Fruit fly (Drosophila melanogaster) whole organism, embryonic: ENCODE data around the gene mRpL20.

ENCODE experiments used
- B-H2 ChIP-seq: fragments of 200-800 bp; sonication (Bioruptor generic); optimal IDR thresholded peaks from 2 replicates; lab custom pipeline; 2018; ENCODE audit warnings: missing biosample characterization, mild to moderate bottlenecking, missing genetic modification characterization
- CG1024 ChIP-seq: fragments of 200-800 bp; sonication (Bioruptor generic); IDR thresholded peaks from 2 replicates; pipeline ENCODE4 v1.3.6; 2022; ENCODE audit warnings: missing biosample characterization, missing genetic modification characterization
- CG11504 ChIP-seq: fragments of 200-800 bp; sonication (Bioruptor generic); optimal IDR thresholded peaks from 3 replicates; lab custom pipeline; 2019; ENCODE audit warnings: missing biosample characterization, mild to moderate bottlenecking, missing genetic modification characterization, moderate library complexity
- CG11560 ChIP-seq: fragments of 200-800 bp; sonication (Bioruptor generic); IDR thresholded peaks from 3 replicates; pipeline ENCODE4 v1.3.6; 2022; ENCODE audit warnings: missing biosample characterization, missing genetic modification characterization
- CG13775 ChIP-seq: fragments of 200-800 bp; sonication (Bioruptor generic); optimal IDR thresholded peaks from 3 replicates; lab custom pipeline; 2017; ENCODE audit warnings: missing biosample characterization, mild to moderate bottlenecking, missing genetic modification characterization
- CG14667 ChIP-seq: fragments of 200-800 bp; sonication (Bioruptor generic); IDR thresholded peaks from 2 replicates; pipeline ENCODE4 v1.3.6; 2022; ENCODE audit warnings: missing biosample characterization, missing genetic modification characterization
- CG1529 ChIP-seq: fragments of 200-800 bp; sonication (Bioruptor generic); optimal IDR thresholded peaks from 3 replicates; lab custom pipeline; 2018; ENCODE audit warnings: missing biosample characterization, missing genetic modification characterization
- CG15479 ChIP-seq: fragments of 200-800 bp; sonication (Bioruptor generic); optimal IDR thresholded peaks from 3 replicates; lab custom pipeline; 2019; ENCODE audit warnings: missing biosample characterization, mild to moderate bottlenecking, missing genetic modification characterization, moderate library complexity
- CG15514 ChIP-seq: fragments of 200-800 bp; sonication (Bioruptor generic); optimal IDR thresholded peaks from 3 replicates; lab custom pipeline; 2017; ENCODE audit warnings: missing biosample characterization, missing genetic modification characterization, mild to moderate bottlenecking, moderate library complexity, missing genetic modification reagents
- CG17328 ChIP-seq: fragments of 200-800 bp; sonication (Bioruptor generic); IDR thresholded peaks from 2 replicates; pipeline ENCODE4 v1.3.6; 2022; ENCODE audit warnings: missing biosample characterization, missing genetic modification characterization
- CG2712 ChIP-seq: fragments of 200-800 bp; optimal IDR thresholded peaks from 3 replicates; lab custom pipeline; 2019; ENCODE audit warnings: missing biosample characterization, mild to moderate bottlenecking, missing genetic modification characterization, moderate library complexity
- CG31224 ChIP-seq: fragments of 200-800 bp; sonication (Bioruptor generic); IDR thresholded peaks from 2 replicates; pipeline ENCODE4 v1.3.6; 2022; ENCODE audit warnings: missing biosample characterization, missing genetic modification characterization
- CG6272 ChIP-seq: fragments of 200-800 bp; sonication (Bioruptor generic); IDR thresholded peaks from 2 replicates; pipeline ENCODE4 v1.3.6; 2022; ENCODE audit warnings: missing biosample characterization, missing genetic modification characterization
- CG6813 ChIP-seq: fragments of 200-800 bp; sonication (Bioruptor generic); optimal IDR thresholded peaks from 2 replicates; lab custom pipeline; 2017; ENCODE audit warnings: missing biosample characterization, missing genetic modification characterization, mild to moderate bottlenecking, moderate library complexity, missing genetic modification reagents
- CG7987 ChIP-seq: fragments of 200-800 bp; sonication (Bioruptor generic); optimal IDR thresholded peaks from 2 replicates; lab custom pipeline; 2018; ENCODE audit warnings: missing biosample characterization, mild to moderate bottlenecking, missing genetic modification characterization, moderate library complexity
- CG8359 ChIP-seq: fragments of 200-800 bp; sonication (Bioruptor generic); optimal IDR thresholded peaks from 2 replicates; lab custom pipeline; 2017; ENCODE audit warnings: missing biosample characterization, mild to moderate bottlenecking, missing genetic modification characterization, borderline replicate concordance
- CoRest ChIP-seq: fragments of 200-800 bp; sonication (Bioruptor generic); optimal IDR thresholded peaks from 3 replicates; lab custom pipeline; 2018; ENCODE audit warnings: missing biosample characterization, mild to moderate bottlenecking, missing genetic modification characterization, moderate library complexity
- CrebB ChIP-seq: fragments of 200-800 bp; sonication (Bioruptor generic); optimal IDR thresholded peaks from 3 replicates; lab custom pipeline; 2018; ENCODE audit warnings: missing biosample characterization, mild to moderate bottlenecking, missing genetic modification characterization
- Elba2 ChIP-seq: fragments of 200-800 bp; sonication (Bioruptor generic); optimal IDR thresholded peaks from 3 replicates; lab custom pipeline; 2016; ENCODE audit warnings: missing biosample characterization, missing genetic modification characterization
- H15 ChIP-seq: fragments of 200-800 bp; sonication (Bioruptor generic); IDR thresholded peaks from 3 replicates; pipeline ENCODE4 v1.3.6; 2022; ENCODE audit warnings: missing biosample characterization, missing genetic modification characterization
- HHEX ChIP-seq: fragments of 200-800 bp; sonication (Bioruptor generic); optimal IDR thresholded peaks from 3 replicates; lab custom pipeline; 2017; ENCODE audit warnings: missing biosample characterization, mild to moderate bottlenecking, missing genetic modification characterization, missing genetic modification reagents
- Hmr ChIP-seq: fragments of 200-800 bp; sonication (Bioruptor generic); optimal IDR thresholded peaks from 3 replicates; lab custom pipeline; 2017; ENCODE audit warnings: mild to moderate bottlenecking, missing biosample characterization, missing genetic modification reagents, missing genetic modification characterization
- Hmx ChIP-seq: fragments of 200-800 bp; sonication (Bioruptor generic); optimal IDR thresholded peaks from 2 replicates; lab custom pipeline; 2016; ENCODE audit warnings: missing biosample characterization, missing genetic modification characterization
- MTF-1 ChIP-seq: fragments of 200-800 bp; sonication (Bioruptor generic); optimal IDR thresholded peaks from 2 replicates; lab custom pipeline; 2018; ENCODE audit warnings: missing biosample characterization, mild to moderate bottlenecking, missing genetic modification characterization, borderline replicate concordance
- Oli ChIP-seq: fragments of 200-800 bp; sonication (Bioruptor generic); optimal IDR thresholded peaks from 2 replicates; lab custom pipeline; 2018; ENCODE audit warnings: missing biosample characterization, mild to moderate bottlenecking, missing genetic modification characterization, moderate library complexity
- Sry-β ChIP-seq: fragments of 200-800 bp; sonication (Bioruptor generic); optimal IDR thresholded peaks from 2 replicates; lab custom pipeline; 2018; ENCODE audit warnings: missing biosample characterization, mild to moderate bottlenecking, missing genetic modification characterization, moderate library complexity
- ab ChIP-seq: fragments of 200-800 bp; sonication (Bioruptor generic); optimal IDR thresholded peaks from 2 replicates; lab custom pipeline; 2016; ENCODE audit warnings: missing biosample characterization, missing genetic modification characterization
- cg ChIP-seq: fragments of 200-800 bp; sonication (Bioruptor generic); optimal IDR thresholded peaks from 3 replicates; lab custom pipeline; 2019; ENCODE audit warnings: missing biosample characterization, mild to moderate bottlenecking, missing genetic modification characterization, moderate library complexity
- exex ChIP-seq: fragments of 200-800 bp; sonication (Bioruptor generic); optimal IDR thresholded peaks from 4 replicates; lab custom pipeline; 2018; ENCODE audit warnings: missing biosample characterization, mild to moderate bottlenecking, missing genetic modification characterization, moderate library complexity
- fd64A ChIP-seq: fragments of 200-800 bp; sonication (Bioruptor generic); optimal IDR thresholded peaks from 3 replicates; lab custom pipeline; 2018; ENCODE audit warnings: missing biosample characterization, mild to moderate bottlenecking, missing genetic modification characterization
- gcm ChIP-seq: fragments of 200-800 bp; sonication (Bioruptor generic); optimal IDR thresholded peaks from 2 replicates; lab custom pipeline; 2019; ENCODE audit warnings: missing biosample characterization, mild to moderate bottlenecking, missing genetic modification characterization, moderate library complexity
- gcm2 ChIP-seq: fragments of 200-800 bp; sonication (Bioruptor generic); optimal IDR thresholded peaks from 2 replicates; lab custom pipeline; 2016; ENCODE audit warnings: missing biosample characterization, missing genetic modification characterization
- gsb ChIP-seq: fragments of 200-800 bp; sonication (Bioruptor generic); IDR thresholded peaks from 2 replicates; pipeline ENCODE4 v1.3.6; 2022; ENCODE audit warnings: missing biosample characterization, missing genetic modification characterization
- klu ChIP-seq: fragments of 200-800 bp; sonication (Bioruptor generic); IDR thresholded peaks from 2 replicates; pipeline ENCODE4 v1.3.6; 2022; ENCODE audit warnings: missing biosample characterization, missing genetic modification characterization
- kni ChIP-seq: fragments of 200-800 bp; sonication (Bioruptor generic); optimal IDR thresholded peaks from 3 replicates; lab custom pipeline; 2017; ENCODE audit warnings: mild to moderate bottlenecking, missing biosample characterization, missing genetic modification reagents, missing genetic modification characterization
- luna ChIP-seq: fragments of 200-800 bp; sonication (Bioruptor generic); optimal IDR thresholded peaks from 2 replicates; lab custom pipeline; 2016; ENCODE audit warnings: missing biosample characterization, missing genetic modification characterization
- nerfin-1 ChIP-seq: fragments of 200-800 bp; sonication (Bioruptor generic); optimal IDR thresholded peaks from 3 replicates; lab custom pipeline; 2019; ENCODE audit warnings: missing biosample characterization, mild to moderate bottlenecking, missing genetic modification characterization, moderate library complexity
- org-1 ChIP-seq: fragments of 200-800 bp; sonication (Bioruptor generic); optimal IDR thresholded peaks from 2 replicates; lab custom pipeline; 2017; ENCODE audit warnings: missing biosample characterization, missing genetic modification characterization
- ro ChIP-seq: fragments of 200-800 bp; sonication (Bioruptor generic); IDR thresholded peaks from 2 replicates; pipeline ENCODE4 v1.3.6; 2022; ENCODE audit warnings: missing biosample characterization, missing genetic modification characterization
- sd ChIP-seq: fragments of 200-800 bp; sonication (Bioruptor generic); optimal IDR thresholded peaks from 3 replicates; lab custom pipeline; 2018; ENCODE audit warnings: missing biosample characterization, mild to moderate bottlenecking, missing genetic modification characterization, moderate library complexity
- seq ChIP-seq: fragments of 200-800 bp; sonication (Bioruptor generic); IDR thresholded peaks from 2 replicates; pipeline ENCODE4 v1.3.6; 2022; ENCODE audit warnings: missing biosample characterization, missing genetic modification characterization
- sim ChIP-seq: fragments of 200-800 bp; sonication (Bioruptor generic); IDR thresholded peaks from 2 replicates; pipeline ENCODE4 v1.3.6; 2022; ENCODE audit warnings: missing biosample characterization, missing genetic modification characterization
- ssp ChIP-seq: fragments of 200-800 bp; sonication (Bioruptor generic); IDR thresholded peaks from 2 replicates; pipeline ENCODE4 v1.3.6; 2022; ENCODE audit warnings: missing biosample characterization, missing genetic modification characterization
- stwl ChIP-seq: fragments of 200-800 bp; sonication (Bioruptor generic); optimal IDR thresholded peaks from 3 replicates; lab custom pipeline; 2018; ENCODE audit warnings: missing biosample characterization, mild to moderate bottlenecking, missing genetic modification characterization, moderate library complexity
- toy ChIP-seq: fragments of 200-800 bp; sonication (Bioruptor generic); IDR thresholded peaks from 2 replicates; pipeline ENCODE4 v1.3.6; 2022; ENCODE audit warnings: missing biosample characterization, missing genetic modification characterization
- unpg ChIP-seq: fragments of 200-800 bp; sonication (Bioruptor generic); optimal IDR thresholded peaks from 3 replicates; lab custom pipeline; 2018; ENCODE audit warnings: missing biosample characterization, mild to moderate bottlenecking, missing genetic modification characterization, moderate library complexity
- zen2 ChIP-seq: fragments of 200-800 bp; sonication (Bioruptor generic); IDR thresholded peaks from 3 replicates; pipeline ENCODE4 v1.3.6; 2022; ENCODE audit warnings: missing biosample characterization, missing genetic modification characterization; ENCODE audit not compliant: partially characterized antibody
- zfh1 ChIP-seq: fragments of 200-800 bp; sonication (Bioruptor generic); IDR thresholded peaks from 3 replicates; pipeline ENCODE4 v1.3.6; 2022; ENCODE audit warnings: missing biosample characterization, missing genetic modification characterization
- zfh2 ChIP-seq: fragments of 200-800 bp; sonication (Bioruptor generic); optimal IDR thresholded peaks from 2 replicates; lab custom pipeline; 2016; ENCODE audit warnings: missing biosample characterization, missing genetic modification characterization

Gene mRpL20

DNA sequence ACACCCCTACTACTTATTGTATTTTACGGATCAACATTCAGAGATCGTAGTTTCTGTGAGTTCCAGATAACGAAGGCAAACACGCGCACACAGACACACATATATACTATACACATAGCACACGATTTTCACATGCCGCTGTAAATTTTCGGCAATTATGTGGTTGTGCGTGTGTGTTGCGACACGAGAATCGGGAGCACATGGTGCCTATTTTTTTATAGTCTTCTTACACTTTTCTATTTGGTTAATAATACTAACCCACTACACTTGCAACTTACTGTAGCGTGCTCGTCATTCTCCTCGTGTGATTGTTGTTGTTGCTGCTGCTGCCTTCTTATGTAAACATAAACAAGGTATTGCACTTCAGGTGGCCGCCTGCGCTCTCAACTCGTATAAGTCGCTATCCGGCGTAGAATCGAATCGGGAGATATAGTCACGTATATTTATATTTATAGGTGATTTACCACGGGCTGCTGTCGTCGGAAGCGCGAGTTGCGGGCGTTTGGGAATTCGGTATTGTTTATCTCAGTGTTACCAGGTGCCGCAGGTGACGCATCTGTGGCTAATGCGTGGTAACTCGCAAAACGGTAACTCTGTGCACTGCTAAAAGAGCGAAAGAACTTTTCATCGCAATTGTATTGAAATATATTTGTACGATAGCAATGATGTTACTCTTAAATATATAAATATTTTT lies 4.6 kb upstream of the mRpL20 start, which contains the start of gene Adk2 (continued):
- TF ChIP-seq gcm (GFP tag; lab: Kevin White, UChicago): peak; percentile 18
- TF ChIP-seq CG1529: no peak
- TF ChIP-seq H15 (GFP tag; lab: Robert Waterston, UW): 0 out of 3 replicates have a peak, but pooled peaks have one; percentile 39
- TF ChIP-seq ab (GFP tag; lab: Kevin White, UChicago): no peak
- peak; percentile 74 for TF ChIP-seq nerfin-1
- peak; percentile 13; the same call in 1 of the 2 replicates for TF ChIP-seq CG17328 (GFP tag; lab: Robert Waterston, UW)
- TF ChIP-seq CG15479 (GFP tag; lab: Kevin White, UChicago): peak; percentile 52
- TF ChIP-seq CoRest: no peak
- peak; percentile 22 for TF ChIP-seq CG11504 (tag; lab: Kevin White, UChicago)
- TF ChIP-seq ro (GFP tag; lab: Robert Waterston, UW): 0 out of 2 replicates have a peak, but pooled peaks have one; percentile 27
- no peak for TF ChIP-seq CG2712 (tag; lab: Kevin White, UChicago)
- TF ChIP-seq gcm2 (GFP tag; lab: Kevin White, UChicago): no peak
- peak; percentile 26; the same call in 1 of the 2 replicates for TF ChIP-seq CG31224 (GFP tag; lab: Robert Waterston, UW)
- peak; percentile 7 for TF ChIP-seq CrebB
- TF ChIP-seq CG7987 (GFP tag; lab: Kevin White, UChicago): peak; percentile 34
- no peak for TF ChIP-seq CG13775
- TF ChIP-seq luna (GFP tag; lab: Kevin White, UChicago): no peak
- no peak for TF ChIP-seq Hmr
- no peak for TF ChIP-seq CG8359
- peak; percentile 70 for TF ChIP-seq CG6272 (GFP tag; lab: Robert Waterston, UW)
- no peak for TF ChIP-seq Oli (tag; lab: Kevin White, UChicago)
- no peak for TF ChIP-seq sim (GFP tag; lab: Robert Waterston, UW)
- TF ChIP-seq Elba2: peak; percentile 8
- no peak for TF ChIP-seq fd64A (GFP tag; lab: Kevin White, UChicago)
- peak; percentile 44 for TF ChIP-seq exex (tag; lab: Kevin White, UChicago)
- peak; percentile 41 for TF ChIP-seq kni (GFP tag; lab: Kevin White, UChicago)
- peak; percentile 40; the same call in 1 of the 2 replicates for TF ChIP-seq gsb (GFP tag; lab: Robert Waterston, UW)
- peak; percentile 31 for TF ChIP-seq B-H2 (GFP tag; lab: Kevin White, UChicago)
- no peak; the same call in 1 of the 2 replicates for TF ChIP-seq toy (GFP tag; lab: Robert Waterston, UW)
- no peak for TF ChIP-seq zen2 (GFP tag; lab: Robert Waterston, UW)
- TF ChIP-seq sd: peak; percentile 82
- 0 out of 2 replicates have a peak, but pooled peaks have one; percentile 16 for TF ChIP-seq klu
- no peak for TF ChIP-seq ssp
- TF ChIP-seq Sry-β: no peak
- TF ChIP-seq org-1 (GFP tag; lab: Kevin White, UChicago): no peak
- no peak for TF ChIP-seq CG11560 (tag; lab: Robert Waterston, UW)
- TF ChIP-seq CG15514 (GFP tag; lab: Kevin White, UChicago): peak; percentile 67
- TF ChIP-seq zfh1 (GFP tag; lab: Robert Waterston, UW): peak; percentile 61; the same call in 2 of the 3 replicates
- no peak for TF ChIP-seq CG1024 (GFP tag; lab: Robert Waterston, UW)
- TF ChIP-seq Hmx (GFP tag; lab: Kevin White, UChicago): no peak
- TF ChIP-seq CG14667: peak; percentile 51; the same call in 1 of the 2 replicates
- peak; percentile 2 for TF ChIP-seq MTF-1
- TF ChIP-seq seq (GFP tag; lab: Robert Waterston, UW): no peak; the same call in 1 of the 2 replicates
- TF ChIP-seq unpg: no peak
- peak; percentile 7 for TF ChIP-seq zfh2
- TF ChIP-seq cg (GFP tag; lab: Kevin White, UChicago): peak; percentile 89
- peak; percentile 27 for TF ChIP-seq stwl (tag; lab: Kevin White, UChicago)
- TF ChIP-seq CG6813 (GFP tag; lab: Kevin White, UChicago): no peak
- TF ChIP-seq HHEX (GFP tag; lab: Kevin White, UChicago): peak; percentile 33
